Worm (Caenorhabditis elegans) whole organism, midembryonic: ENCODE measurements around the gene oma-2.

Experiments
- T22C8.4 ChIP-seq: fragments of 200-800 bp; sonication (Bioruptor generic); IDR thresholded peaks from 2 replicates; pipeline ENCODE4 v1.3.6; 2022; ENCODE audit warnings: missing genetic modification characterization, missing compliant biosample characterization
- cog-1 ChIP-seq: sonication (generic microtip); optimal IDR thresholded peaks from 2 replicates; lab custom pipeline; 2016; ENCODE audit warnings: missing genetic modification characterization, missing compliant biosample characterization
- flt-1 ChIP-seq: fragments of 200-800 bp; sonication (Bioruptor generic); IDR thresholded peaks from 2 replicates; pipeline ENCODE4 v1.3.6; 2022; ENCODE audit warnings: missing genetic modification characterization, missing compliant biosample characterization
- klf-2 ChIP-seq: fragments of 200-800 bp; sonication (Bioruptor generic); conservative IDR thresholded peaks from 2 replicates; pipeline ENCODE4 v1.3.6; 2022; ENCODE audit warnings: missing genetic modification reagents, missing genetic modification characterization, missing compliant biosample characterization
- med-1 ChIP-seq: sonication (generic microtip); optimal IDR thresholded peaks from 2 replicates; lab custom pipeline; 2017; ENCODE audit warnings: missing genetic modification characterization, mild to moderate bottlenecking, missing compliant biosample characterization, antibody characterized with exemption, missing genetic modification reagents; ENCODE audit not compliant: insufficient read depth
- ref-1 ChIP-seq: fragments of 200-800 bp; sonication (Bioruptor generic); conservative IDR thresholded peaks from 2 replicates; pipeline ENCODE4 v1.3.6; 2022; ENCODE audit warnings: missing genetic modification reagents, missing genetic modification characterization, missing compliant biosample characterization
- tab-1 ChIP-seq: fragments of 200-800 bp; sonication (Bioruptor generic); IDR thresholded peaks from 2 replicates; pipeline ENCODE4 v1.3.6; 2022; ENCODE audit warnings: missing genetic modification characterization, missing compliant biosample characterization
- ztf-23 ChIP-seq: fragments of 200-800 bp; sonication (Bioruptor generic); IDR thresholded peaks from 2 replicates; pipeline ENCODE4 v1.3.6; 2022; ENCODE audit warnings: missing genetic modification reagents, missing genetic modification characterization, missing compliant biosample characterization
- ztf-29 ChIP-seq: fragments of 200-800 bp; sonication (Bioruptor generic); IDR thresholded peaks from 2 replicates; pipeline ENCODE4 v1.3.6; 2022; ENCODE audit warnings: missing genetic modification reagents, missing genetic modification characterization, missing compliant biosample characterization

DNA sequence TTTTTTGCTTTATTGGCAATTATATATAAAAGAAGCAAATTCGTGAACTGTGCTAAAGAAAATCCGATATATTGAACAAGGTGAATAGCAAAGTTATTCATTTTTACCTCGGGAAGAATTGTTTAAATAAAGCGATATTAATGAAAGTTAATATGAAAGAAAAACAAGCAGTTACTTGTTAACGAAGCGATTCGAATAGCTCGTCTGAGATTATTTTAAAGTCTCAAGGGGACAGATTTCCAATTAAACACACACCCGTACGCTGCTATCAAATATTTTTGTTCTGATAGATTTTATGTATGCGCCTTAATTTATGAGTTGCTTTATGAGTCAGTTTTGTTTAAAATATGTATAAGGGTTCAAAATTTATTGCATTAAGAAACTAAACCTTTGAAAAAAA is 38.6 kb downstream of the oma-2 start, which contains the start of gene str-140:
- TF ChIP-seq T22C8.4: no peak
- TF ChIP-seq flt-1 (GFP tag; lab: Robert Waterston, UW): no peak
- TF ChIP-seq ztf-29: no peak
- TF ChIP-seq ztf-23 (GFP tag; lab: Robert Waterston, UW): no peak
- TF ChIP-seq tab-1 (GFP tag; lab: Robert Waterston, UW): no peak
- TF ChIP-seq cog-1 (tag; lab: Kevin White, UChicago): no peak
- no peak for TF ChIP-seq ref-1 (GFP tag; lab: Robert Waterston, UW)
- no peak for TF ChIP-seq klf-2 (GFP tag; lab: Robert Waterston, UW)
- no peak for TF ChIP-seq med-1 (GFP tag; lab: Kevin White, UChicago)
